Worm (Caenorhabditis elegans): Measurements from ENCODE around the gene srj-57.

- TF ChIP-seq him-1 (tag; optimal IDR thresholded peaks at IDR 0.05) (no peak), dao-5 (tag; optimal IDR thresholded peaks at IDR 0.05) (no peak)
Observed at ce11 chrV:2813856-2814255, 41.5 kb downstream of the srj-57 start, which contains the start of gene F54E2.9.
